Fruit fly (Drosophila melanogaster) whole organism, wandering third instar larva: ENCODE data around the gene CG9121.

Experiments
- Abd-B ChIP-seq: fragments of >200 bp; optimal IDR thresholded peaks from 2 replicates; lab custom pipeline; 2017; ENCODE audit warnings: missing biosample characterization, missing genetic modification characterization
- Dif ChIP-seq: fragments of 200-275, 200-300 bp; sonication (Bioruptor generic); optimal IDR thresholded peaks from 2 replicates; lab custom pipeline; 2018; ENCODE audit warnings: missing biosample characterization, missing genetic modification characterization; ENCODE audit not compliant: partially characterized antibody
- Jra ChIP-seq: sonication (Bioruptor generic); optimal IDR thresholded peaks from 2 replicates; lab custom pipeline; 2016; ENCODE audit warnings: missing biosample characterization, missing genetic modification characterization
- Mio ChIP-seq: sonication (Bioruptor generic); optimal IDR thresholded peaks from 2 replicates; lab custom pipeline; 2016; ENCODE audit warnings: missing biosample characterization, missing genetic modification characterization
- N ChIP-seq: fragments of >200 bp; optimal IDR thresholded peaks from 2 replicates; lab custom pipeline; 2018; ENCODE audit warnings: missing biosample characterization, missing external identifiers, missing genetic modification characterization
- OdsH ChIP-seq: fragments of 200-800 bp; sonication (Bioruptor generic); optimal IDR thresholded peaks from 2 replicates; lab custom pipeline; 2016; ENCODE audit warnings: missing biosample characterization, mild to moderate bottlenecking, missing genetic modification characterization
- Vsx2 ChIP-seq: fragments of 200-300, 225-300 bp; sonication (Bioruptor generic); optimal IDR thresholded peaks from 2 replicates; lab custom pipeline; 2018; ENCODE audit warnings: missing biosample characterization, missing genetic modification characterization; ENCODE audit not compliant: partially characterized antibody
- dl ChIP-seq, 2 experiments: fragments of 175-275, 200-275 bp in 1 of 2; fragments of 200-275 bp in 1 of 2; sonication (Bioruptor generic); optimal IDR thresholded peaks; lab custom pipeline; 2018; ENCODE audit warnings: mild to moderate bottlenecking in 2 of 2, missing biosample characterization in 2 of 2, missing genetic modification characterization in 2 of 2, moderate library complexity in 2 of 2; ENCODE audit not compliant: partially characterized antibody in 2 of 2, insufficient read depth in 1 of 2
- dsf ChIP-seq: sonication (Bioruptor generic); optimal IDR thresholded peaks from 2 replicates; lab custom pipeline; 2016; ENCODE audit warnings: missing biosample characterization, missing genetic modification characterization, borderline replicate concordance
- ey ChIP-seq: fragments of 200-800 bp; sonication (Bioruptor generic); optimal IDR thresholded peaks from 2 replicates; lab custom pipeline; 2016; ENCODE audit warnings: missing biosample characterization, missing genetic modification characterization
- h ChIP-seq: fragments of 200-800 bp; sonication (Bioruptor generic); optimal IDR thresholded peaks from 3 replicates; lab custom pipeline; 2016; ENCODE audit warnings: missing biosample characterization, mild to moderate bottlenecking, missing genetic modification characterization
- pan ChIP-seq: fragments of >200 bp; optimal IDR thresholded peaks from 2 replicates; lab custom pipeline; 2017

Gene CG9121

dm6 chr2L:4998260-4998560, 52.7 kb downstream of the CG9121 start:
- no peak for TF ChIP-seq dl (GFP tag; optimal IDR thresholded peaks at IDR 0.05; lab: Kevin White, UChicago; ENCODE audit: insufficient read depth in 1 of 2, partially characterized antibody in 2 of 2)
- no peak for TF ChIP-seq N (GFP tag; lab: Kevin White, UChicago)
- no peak for TF ChIP-seq Dif (GFP tag; lab: Kevin White, UChicago)
- TF ChIP-seq Vsx2 (GFP tag; lab: Kevin White, UChicago): no peak
- TF ChIP-seq OdsH (GFP tag; lab: Kevin White, UChicago): no peak
- no peak for TF ChIP-seq Abd-B
- TF ChIP-seq pan (lab: Kevin White, UChicago): no peak
- no peak for TF ChIP-seq Jra (GFP tag; lab: Kevin White, UChicago)
- no peak for TF ChIP-seq dsf (GFP tag; lab: Kevin White, UChicago)
- TF ChIP-seq ey (GFP tag; lab: Kevin White, UChicago): no peak
- no peak for TF ChIP-seq h
- no peak for TF ChIP-seq Mio (GFP tag; lab: Kevin White, UChicago)
